Fruit fly (Drosophila melanogaster) whole organism, embryonic: Measurements from ENCODE around the gene CG31823.
A peak's percentile ranks its signal among the peaks of the same experiment; 100 is the strongest.

ENCODE experiments used
- ATbp ChIP-seq: fragments of 200-800 bp; sonication (Bioruptor generic); optimal IDR thresholded peaks from 2 replicates; lab custom pipeline; 2017; ENCODE audit warnings: missing biosample characterization, mild to moderate bottlenecking, missing genetic modification characterization, missing genetic modification reagents
- Aef1 ChIP-seq: fragments of 200-800 bp; sonication (Bioruptor generic); IDR thresholded peaks from 3 replicates; pipeline ENCODE4 v1.3.6; 2022; ENCODE audit warnings: missing biosample characterization, missing genetic modification characterization
- Asciz ChIP-seq: fragments of 200-800 bp; sonication (Bioruptor generic); optimal IDR thresholded peaks from 2 replicates; lab custom pipeline; 2017; ENCODE audit warnings: missing biosample characterization, mild to moderate bottlenecking, missing genetic modification characterization, missing genetic modification reagents
- B-H1 ChIP-seq: fragments of 200-800 bp; sonication (Bioruptor generic); IDR thresholded peaks from 3 replicates; pipeline ENCODE4 v1.3.6; 2022; ENCODE audit warnings: missing biosample characterization, missing genetic modification characterization
- CG10267 ChIP-seq: fragments of 200-800 bp; sonication (Bioruptor generic); optimal IDR thresholded peaks from 2 replicates; lab custom pipeline; 2018; ENCODE audit warnings: missing biosample characterization, mild to moderate bottlenecking, missing genetic modification characterization, moderate library complexity
- CG11560 ChIP-seq: fragments of 200-800 bp; sonication (Bioruptor generic); IDR thresholded peaks from 3 replicates; pipeline ENCODE4 v1.3.6; 2022; ENCODE audit warnings: missing biosample characterization, missing genetic modification characterization
- CG12299 ChIP-seq: fragments of 200-800 bp; sonication (Bioruptor generic); optimal IDR thresholded peaks from 2 replicates; lab custom pipeline; 2018; ENCODE audit warnings: missing biosample characterization, mild to moderate bottlenecking, missing genetic modification characterization
- CG1233 ChIP-seq: fragments of 200-800 bp; sonication (Bioruptor generic); optimal IDR thresholded peaks from 4 replicates; lab custom pipeline; 2018; ENCODE audit warnings: missing biosample characterization, mild to moderate bottlenecking, missing genetic modification characterization
- CG12769 ChIP-seq: fragments of 200-800 bp; sonication (Bioruptor generic); optimal IDR thresholded peaks from 2 replicates; lab custom pipeline; 2019; ENCODE audit warnings: missing biosample characterization, mild to moderate bottlenecking, missing genetic modification characterization, moderate library complexity
- CG13624 ChIP-seq: fragments of 200-800 bp; sonication (Bioruptor generic); optimal IDR thresholded peaks from 2 replicates; lab custom pipeline; 2016; ENCODE audit warnings: missing biosample characterization, missing genetic modification characterization
- CG13894 ChIP-seq: fragments of 200-800 bp; sonication (Bioruptor generic); optimal IDR thresholded peaks from 3 replicates; lab custom pipeline; 2018; ENCODE audit warnings: missing biosample characterization, mild to moderate bottlenecking, missing genetic modification characterization, moderate library complexity
- CG15514 ChIP-seq: fragments of 200-800 bp; sonication (Bioruptor generic); optimal IDR thresholded peaks from 3 replicates; lab custom pipeline; 2017; ENCODE audit warnings: missing biosample characterization, missing genetic modification characterization, mild to moderate bottlenecking, moderate library complexity, missing genetic modification reagents
- CG15601 ChIP-seq: fragments of 200-800 bp; sonication (Bioruptor generic); optimal IDR thresholded peaks from 3 replicates; lab custom pipeline; 2019; ENCODE audit warnings: missing biosample characterization, mild to moderate bottlenecking, missing genetic modification characterization, moderate library complexity
- CG2712 ChIP-seq: fragments of 200-800 bp; optimal IDR thresholded peaks from 3 replicates; lab custom pipeline; 2019; ENCODE audit warnings: missing biosample characterization, mild to moderate bottlenecking, missing genetic modification characterization, moderate library complexity
- CG30403 ChIP-seq: fragments of 200-800 bp; sonication (Bioruptor generic); optimal IDR thresholded peaks from 3 replicates; lab custom pipeline; 2016; ENCODE audit warnings: missing biosample characterization, missing genetic modification characterization
- CG3407 ChIP-seq: fragments of 200-800 bp; sonication (Bioruptor generic); optimal IDR thresholded peaks from 2 replicates; lab custom pipeline; 2018; ENCODE audit warnings: missing biosample characterization, mild to moderate bottlenecking, missing genetic modification characterization
- CG6175 ChIP-seq: fragments of 200-800 bp; sonication (Bioruptor generic); IDR thresholded peaks from 3 replicates; pipeline ENCODE4 v1.3.6; 2022; ENCODE audit warnings: missing biosample characterization, missing genetic modification characterization
- Dad ChIP-seq: fragments of 200-800 bp; sonication (Bioruptor generic); optimal IDR thresholded peaks from 3 replicates; lab custom pipeline; 2016; ENCODE audit warnings: missing biosample characterization, missing genetic modification characterization
- Dip3 ChIP-seq: fragments of 200-800 bp; sonication (Bioruptor generic); optimal IDR thresholded peaks from 3 replicates; lab custom pipeline; 2016; ENCODE audit warnings: missing biosample characterization, missing genetic modification characterization
- E2f2 ChIP-seq: fragments of 200-800 bp; sonication (Bioruptor generic); IDR thresholded peaks from 2 replicates; pipeline ENCODE4 v1.3.6; 2022; ENCODE audit warnings: missing biosample characterization, missing genetic modification characterization
- Fer2 ChIP-seq: fragments of 200-800 bp; sonication (Bioruptor generic); optimal IDR thresholded peaks from 2 replicates; lab custom pipeline; 2018; ENCODE audit warnings: missing biosample characterization, mild to moderate bottlenecking, missing genetic modification characterization, moderate library complexity
- Hey ChIP-seq: fragments of 200-800 bp; sonication (Bioruptor generic); optimal IDR thresholded peaks from 3 replicates; lab custom pipeline; 2018; ENCODE audit warnings: missing biosample characterization, mild to moderate bottlenecking, missing genetic modification characterization
- Meics ChIP-seq: fragments of 200-800 bp; sonication (Bioruptor generic); optimal IDR thresholded peaks from 2 replicates; lab custom pipeline; 2017; ENCODE audit warnings: missing biosample characterization, mild to moderate bottlenecking, missing genetic modification characterization
- Nf-YB ChIP-seq: fragments of 200-800 bp; sonication (Bioruptor generic); optimal IDR thresholded peaks from 3 replicates; lab custom pipeline; 2019; ENCODE audit warnings: missing biosample characterization, mild to moderate bottlenecking, missing genetic modification characterization, moderate library complexity
- Oaz ChIP-seq: fragments of 200-800 bp; sonication (Bioruptor generic); IDR thresholded peaks from 2 replicates; pipeline ENCODE4 v1.3.6; 2022; ENCODE audit warnings: missing biosample characterization, missing genetic modification characterization
- Rfx ChIP-seq: fragments of 200-800 bp; sonication (Bioruptor generic); IDR thresholded peaks from 2 replicates; pipeline ENCODE4 v1.3.6; 2022; ENCODE audit warnings: missing biosample characterization, missing genetic modification characterization
- amos ChIP-seq: fragments of 200-800 bp; sonication (Bioruptor generic); IDR thresholded peaks from 2 replicates; pipeline ENCODE4 v1.3.6; 2022; ENCODE audit warnings: missing biosample characterization, missing genetic modification characterization; ENCODE audit not compliant: partially characterized antibody
- bsh ChIP-seq, 2 experiments: fragments of 200-800 bp; sonication (Bioruptor generic); optimal IDR thresholded peaks; 2 replicates each; lab custom pipeline; 2017 to 2018; ENCODE audit warnings: mild to moderate bottlenecking in 2 of 2, missing biosample characterization in 2 of 2, missing genetic modification characterization in 2 of 2, moderate library complexity in 1 of 2
- danr ChIP-seq: fragments of 200-800 bp; sonication (Bioruptor generic); IDR thresholded peaks from 2 replicates; pipeline ENCODE4 v1.3.6; 2022; ENCODE audit warnings: missing biosample characterization, missing genetic modification characterization
- dysf ChIP-seq: fragments of 200-800 bp; sonication (Bioruptor generic); IDR thresholded peaks from 3 replicates; pipeline ENCODE4 v1.3.6; 2022; ENCODE audit warnings: missing biosample characterization, missing genetic modification characterization
- fd3F ChIP-seq: fragments of 200-800 bp; sonication (Bioruptor generic); optimal IDR thresholded peaks from 2 replicates; lab custom pipeline; 2018; ENCODE audit warnings: missing biosample characterization, mild to moderate bottlenecking, missing genetic modification characterization, moderate library complexity
- gcm ChIP-seq: fragments of 200-800 bp; sonication (Bioruptor generic); optimal IDR thresholded peaks from 2 replicates; lab custom pipeline; 2019; ENCODE audit warnings: missing biosample characterization, mild to moderate bottlenecking, missing genetic modification characterization, moderate library complexity
- gsb-n ChIP-seq: fragments of 200-800 bp; sonication (Bioruptor generic); optimal IDR thresholded peaks from 3 replicates; lab custom pipeline; 2018; ENCODE audit warnings: missing biosample characterization, mild to moderate bottlenecking, missing genetic modification characterization
- insv ChIP-seq, 2 experiments: fragments of 200-800 bp; sonication (Bioruptor generic); optimal IDR thresholded peaks; 3 replicates each; lab custom pipeline; 2016 to 2018; ENCODE audit warnings: missing biosample characterization in 2 of 2, missing genetic modification characterization in 2 of 2
- nerfin-1 ChIP-seq: fragments of 200-800 bp; sonication (Bioruptor generic); optimal IDR thresholded peaks from 3 replicates; lab custom pipeline; 2019; ENCODE audit warnings: missing biosample characterization, mild to moderate bottlenecking, missing genetic modification characterization, moderate library complexity
- pan ChIP-seq, 4 experiments: fragments of >200 bp in 3 of 4; fragments of 200-800 bp in 1 of 4; sonication (Bioruptor generic) in 1 of 4; optimal IDR thresholded peaks in 3 of 4; IDR thresholded peaks in 1 of 4; 2 replicates each; pipeline versions ENCODE4 v1.3.6 to Lab custom; 2017 to 2022; ENCODE audit warnings: missing biosample characterization in 2 of 4, missing genetic modification characterization in 2 of 4, mixed read lengths in 1 of 4
- pfk ChIP-seq: fragments of 200-800 bp; sonication (Bioruptor generic); optimal IDR thresholded peaks from 2 replicates; lab custom pipeline; 2018; ENCODE audit warnings: missing biosample characterization, mild to moderate bottlenecking, missing genetic modification characterization, moderate library complexity
- phol ChIP-seq: fragments of 200-800 bp; sonication (Bioruptor generic); optimal IDR thresholded peaks from 3 replicates; lab custom pipeline; 2018; ENCODE audit warnings: missing biosample characterization, mild to moderate bottlenecking, missing genetic modification characterization, moderate library complexity
- rib ChIP-seq: fragments of 200-800 bp; sonication (Bioruptor generic); IDR thresholded peaks from 2 replicates; pipeline ENCODE4 v1.3.6; 2022; ENCODE audit warnings: missing biosample characterization, missing genetic modification characterization
- sens ChIP-seq: fragments of 200-800 bp; sonication (Bioruptor generic); peaks from one replicate; lab custom pipeline; 2016; ENCODE audit warnings: missing biosample characterization, missing genetic modification characterization
- sob ChIP-seq: fragments of 200-800 bp; sonication (Bioruptor generic); IDR thresholded peaks from 2 replicates; pipeline ENCODE4 v1.3.6; 2022; ENCODE audit warnings: missing biosample characterization, missing genetic modification characterization
- sqz ChIP-seq: fragments of 200-800 bp; sonication (Bioruptor generic); optimal IDR thresholded peaks from 3 replicates; lab custom pipeline; 2018; ENCODE audit warnings: missing biosample characterization, mild to moderate bottlenecking, missing genetic modification characterization
- tna ChIP-seq: fragments of 200-800 bp; sonication (Bioruptor generic); IDR thresholded peaks from 2 replicates; pipeline ENCODE4 v1.3.6; 2022; ENCODE audit warnings: missing biosample characterization, missing genetic modification characterization; ENCODE audit not compliant: partially characterized antibody
- unc-4 ChIP-seq: fragments of 200-800 bp; sonication (Bioruptor generic); IDR thresholded peaks from 2 replicates; pipeline ENCODE4 v1.3.6; 2022; ENCODE audit warnings: missing biosample characterization, missing genetic modification characterization; ENCODE audit not compliant: partially characterized antibody
- wdn ChIP-seq: fragments of 200-800 bp; sonication (Bioruptor generic); IDR thresholded peaks from 2 replicates; pipeline ENCODE4 v1.3.6; 2022; ENCODE audit warnings: missing biosample characterization, missing genetic modification characterization
- z ChIP-seq: fragments of 200-800 bp; sonication (Bioruptor generic); IDR thresholded peaks from 3 replicates; pipeline ENCODE4 v1.3.6; 2022; ENCODE audit warnings: missing biosample characterization, missing genetic modification characterization
- zfh2 ChIP-seq: fragments of 200-800 bp; sonication (Bioruptor generic); optimal IDR thresholded peaks from 2 replicates; lab custom pipeline; 2016; ENCODE audit warnings: missing biosample characterization, missing genetic modification characterization

Gene CG31823

DNA sequence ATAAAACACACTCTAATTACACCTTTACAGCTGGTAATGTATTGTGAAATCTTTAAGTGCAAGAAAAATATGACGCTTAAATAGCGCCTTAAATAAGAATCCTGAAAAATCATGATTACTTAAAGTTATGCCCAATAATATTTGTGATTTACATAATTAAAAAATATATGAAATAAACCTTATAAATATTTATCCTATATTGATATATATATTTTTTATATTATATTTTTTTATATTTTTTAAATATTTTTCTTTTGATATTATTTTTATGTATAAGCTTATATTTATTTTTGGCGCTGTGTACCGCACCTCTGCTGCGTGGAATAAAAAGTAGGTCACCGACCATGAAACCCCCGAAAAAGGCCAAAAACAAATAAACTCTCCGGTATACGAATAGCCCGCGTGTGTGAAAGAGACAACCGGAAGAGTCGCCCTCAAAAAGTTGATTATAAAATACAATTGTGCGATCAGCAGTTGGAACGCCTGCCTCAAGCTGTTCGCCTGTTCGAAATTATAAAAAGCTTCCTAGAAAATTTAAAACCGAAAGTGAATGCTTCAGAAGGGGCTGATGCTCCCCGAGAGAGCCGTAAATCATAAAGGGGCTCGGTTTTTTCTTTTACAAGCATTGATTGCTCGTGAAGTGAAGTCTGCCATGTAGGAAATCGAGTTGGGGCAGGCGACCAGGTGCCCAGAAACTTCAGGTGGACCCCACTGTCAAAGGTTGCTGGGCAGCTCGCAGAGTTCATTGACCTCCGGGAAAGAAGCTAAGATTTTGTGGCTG lies 8.4 kb upstream of the CG31823 start (continued):
- TF ChIP-seq bsh (GFP tag; optimal IDR thresholded peaks at IDR 0.05; lab: Kevin White, UChicago) (peak in 1 of 2 experiments; percentile 78), CG1233 (GFP tag; lab: Kevin White, UChicago) (peak; percentile 24), insv (GFP tag; optimal IDR thresholded peaks at IDR 0.05; lab: Kevin White, UChicago) (no peak), Fer2 (tag; lab: Kevin White, UChicago) (peak; percentile 11), CG6175 (GFP tag; lab: Robert Waterston, UW) (peak; percentile 70; the same call in 2 of the 3 replicates), Dip3 (GFP tag; lab: Kevin White, UChicago) (no peak), gcm (GFP tag; lab: Kevin White, UChicago) (peak; percentile 62), CG10267 (tag; lab: Kevin White, UChicago) (peak; percentile 53), zfh2 (GFP tag; lab: Kevin White, UChicago) (no peak), unc-4 (GFP tag; lab: Robert Waterston, UW) (0 out of 2 replicates have a peak, but pooled peaks have one; percentile 20), phol (tag; lab: Kevin White, UChicago) (peak; percentile 75), CG12769 (tag; lab: Kevin White, UChicago) (peak; percentile 96), Dad (GFP tag; lab: Kevin White, UChicago) (no peak), gsb-n (tag; lab: Kevin White, UChicago) (peak; percentile 77), nerfin-1 (tag; lab: Kevin White, UChicago) (peak; percentile 5), CG12299 (tag; lab: Kevin White, UChicago) (peak; percentile 49), CG15514 (GFP tag; lab: Kevin White, UChicago) (peak; percentile 4), CG15601 (peak; percentile 26), pan (optimal IDR thresholded peaks at IDR 0.05; lab: Kevin White, UChicago) (no peak), pan (GFP tag; optimal IDR thresholded peaks at IDR 0.05 in 1 of 2, IDR thresholded peaks at IDR 0.05 in 1 of 2) (peak in 1 of 2 experiments; percentile 62), z (GFP tag; lab: Robert Waterston, UW) (0 out of 3 replicates have a peak, but pooled peaks have one; percentile 26), Meics (peak; percentile 69), Asciz (GFP tag; lab: Kevin White, UChicago) (peak; percentile 65), E2f2 (GFP tag; lab: Robert Waterston, UW) (no peak), pfk (GFP tag; lab: Kevin White, UChicago) (peak; percentile 41), CG13894 (tag; lab: Kevin White, UChicago) (peak; percentile 87), sens (GFP tag; lab: Kevin White, UChicago) (peak; percentile 87), sqz (peak; percentile 63), dysf (peak; percentile 46; the same call in 1 of the 3 replicates), amos (GFP tag; lab: Robert Waterston, UW) (0 out of 2 replicates have a peak, but pooled peaks have one; percentile 5), fd3F (peak; percentile 37), danr (no peak), tna (GFP tag; lab: Robert Waterston, UW) (0 out of 2 replicates have a peak, but pooled peaks have one; percentile 42), CG30403 (GFP tag; lab: Kevin White, UChicago) (peak; percentile 12), CG13624 (GFP tag; lab: Kevin White, UChicago) (no peak), Oaz (GFP tag; lab: Robert Waterston, UW) (no peak), CG3407 (GFP tag; lab: Kevin White, UChicago) (peak; percentile 21), ATbp (GFP tag; lab: Kevin White, UChicago) (peak; percentile 33), Nf-YB (GFP tag; lab: Kevin White, UChicago) (peak; percentile 4), wdn (GFP tag; lab: Robert Waterston, UW) (no peak), Rfx (peak; percentile 53; the same call in 1 of the 2 replicates), Hey (tag; lab: Kevin White, UChicago) (peak; percentile 15), rib (GFP tag; lab: Robert Waterston, UW) (0 out of 2 replicates have a peak, but pooled peaks have one; percentile 22), B-H1 (peak; percentile 16; the same call in 2 of the 3 replicates), Aef1 (GFP tag; lab: Robert Waterston, UW) (peak; percentile 56), CG2712 (peak; percentile 78), CG11560 (tag; lab: Robert Waterston, UW) (no peak), sob (GFP tag; lab: Robert Waterston, UW) (peak; percentile 40)
